Fruit fly (Drosophila melanogaster) Kc167 (cell line): Measurements from ENCODE around the gene CG3552.

Source experiments
- Myc ChIP-seq: fragments of >200 bp; optimal IDR thresholded peaks from 2 replicates; lab custom pipeline; 2017; ENCODE audit warnings: missing external identifiers
- Sin3A ChIP-seq: fragments of >200 bp; optimal IDR thresholded peaks from 2 replicates; lab custom pipeline; 2018; ENCODE audit warnings: missing external identifiers
- h ChIP-seq: fragments of >200 bp; optimal IDR thresholded peaks from 3 replicates; lab custom pipeline; 2018; ENCODE audit warnings: missing external identifiers
- insv ChIP-seq: fragments of >200 bp; optimal IDR thresholded peaks from 3 replicates; lab custom pipeline; 2018; ENCODE audit warnings: missing external identifiers
- psq ChIP-seq: fragments of >200 bp; optimal IDR thresholded peaks from 2 replicates; lab custom pipeline; 2017; ENCODE audit warnings: missing external identifiers
- ttk ChIP-seq: sonication (Bioruptor generic); optimal IDR thresholded peaks from 2 replicates; lab custom pipeline; 2017; ENCODE audit warnings: missing external identifiers

- no peak for TF ChIP-seq Myc
- TF ChIP-seq Sin3A (lab: Kevin White, UChicago): no peak
- TF ChIP-seq psq (lab: Kevin White, UChicago): no peak
- no peak for TF ChIP-seq ttk (lab: Kevin White, UChicago)
- no peak for TF ChIP-seq insv (lab: Kevin White, UChicago)
- no peak for TF ChIP-seq h (lab: Kevin White, UChicago)
Observed at dm6 chr3L:9505713-9506062, 49.6 kb downstream of the CG3552 start.
